Fruit fly (Drosophila melanogaster): ENCODE results near the gene CG42500.

CG42500 gene

dm6 chr3R:14152550-14152949 is at the start of gene CG42500:
Gene CG42500, minus strand, starts transcription at chr3R:14152650.
- TF ChIP-seq Snoo (tag; optimal IDR thresholded peaks at IDR 0.05): no peak
- TF ChIP-seq D1 (tag; optimal IDR thresholded peaks at IDR 0.05): no peak
- no peak for TF ChIP-seq CG12605 (GFP tag; IDR thresholded peaks at IDR 0.05)
- TF ChIP-seq CG10348 (GFP tag; IDR thresholded peaks at IDR 0.05): no peak
- no peak for TF ChIP-seq CG4496 (GFP tag; IDR thresholded peaks at IDR 0.05)
- TF ChIP-seq CG17806 (tag; optimal IDR thresholded peaks at IDR 0.05): no peak
- TF ChIP-seq gl (tag; optimal IDR thresholded peaks at IDR 0.05): no peak
- no peak for TF ChIP-seq CG13204 (GFP tag; optimal IDR thresholded peaks at IDR 0.05)
- TF ChIP-seq CG9948 (tag; optimal IDR thresholded peaks at IDR 0.05): no peak
- TF ChIP-seq CG34367 (tag; optimal IDR thresholded peaks at IDR 0.05): no peak
- TF ChIP-seq CG8159 (tag; optimal IDR thresholded peaks at IDR 0.05): no peak
- TF ChIP-seq Pif1A (GFP tag; optimal IDR thresholded peaks at IDR 0.05): no peak
- no peak for TF ChIP-seq CG32121 (GFP tag; IDR thresholded peaks at IDR 0.05)
- no peak for TF ChIP-seq fd96Ca (GFP tag; IDR thresholded peaks at IDR 0.05)
- no peak for TF ChIP-seq CG14655 (GFP tag; optimal IDR thresholded peaks at IDR 0.05)
- TF ChIP-seq EcR (GFP tag; optimal IDR thresholded peaks at IDR 0.05): no peak

DNA sequence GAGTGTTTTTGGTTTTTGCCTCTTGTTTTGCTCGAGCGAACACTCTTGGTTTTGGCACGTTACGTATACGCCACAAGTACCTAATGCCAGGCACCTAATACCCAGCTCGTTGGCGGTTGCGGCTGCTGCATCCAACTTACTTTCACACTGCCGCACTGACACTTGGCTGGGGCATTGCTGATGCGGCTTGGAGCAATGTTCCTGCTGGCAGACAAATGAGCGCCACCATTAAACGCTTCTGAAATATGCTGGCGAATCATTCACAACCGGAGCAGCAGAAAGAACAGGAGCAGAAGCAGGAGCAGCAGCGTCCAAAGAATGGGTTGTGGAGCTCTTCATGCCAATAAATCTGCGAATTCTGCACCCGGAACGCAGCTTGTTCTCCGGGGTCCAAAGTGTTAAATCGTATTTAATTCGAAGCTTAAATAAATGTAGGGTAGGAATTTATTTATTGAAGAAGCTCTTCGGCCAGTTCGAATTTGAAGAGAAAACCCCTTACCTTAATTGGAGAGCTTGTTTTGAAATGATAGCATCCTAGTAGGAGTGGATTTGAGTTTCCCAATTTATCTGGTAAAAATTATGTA is 9.8 kb upstream of the CG42500 start, which contains the start of gene CG3199:
Gene CG3199, plus strand, starts transcription at position 534 of the 584 bp plus-strand sequence.
- TF ChIP-seq Pif1A (GFP tag; optimal IDR thresholded peaks at IDR 0.05) (no peak), CG32121 (GFP tag; IDR thresholded peaks at IDR 0.05) (no peak), CG12605 (GFP tag; IDR thresholded peaks at IDR 0.05) (no peak), CG9948 (tag; optimal IDR thresholded peaks at IDR 0.05) (no peak), CG4496 (GFP tag; IDR thresholded peaks at IDR 0.05) (no peak), CG14655 (GFP tag; optimal IDR thresholded peaks at IDR 0.05) (no peak), CG13204 (GFP tag; optimal IDR thresholded peaks at IDR 0.05) (no peak), Ets98B (GFP tag; IDR thresholded peaks at IDR 0.05) (no peak), CG17806 (tag; optimal IDR thresholded peaks at IDR 0.05) (no peak), CG15710 (tag; optimal IDR thresholded peaks at IDR 0.05) (no peak), EcR (GFP tag; optimal IDR thresholded peaks at IDR 0.05) (no peak), CG10348 (GFP tag; IDR thresholded peaks at IDR 0.05) (no peak), gl (tag; optimal IDR thresholded peaks at IDR 0.05) (no peak), CG8159 (tag; optimal IDR thresholded peaks at IDR 0.05) (no peak), Snoo (tag; optimal IDR thresholded peaks at IDR 0.05) (no peak), D1 (tag; optimal IDR thresholded peaks at IDR 0.05) (no peak), fd96Ca (GFP tag; IDR thresholded peaks at IDR 0.05) (no peak), Pif1B (GFP tag; optimal IDR thresholded peaks at IDR 0.05) (no peak)

DNA sequence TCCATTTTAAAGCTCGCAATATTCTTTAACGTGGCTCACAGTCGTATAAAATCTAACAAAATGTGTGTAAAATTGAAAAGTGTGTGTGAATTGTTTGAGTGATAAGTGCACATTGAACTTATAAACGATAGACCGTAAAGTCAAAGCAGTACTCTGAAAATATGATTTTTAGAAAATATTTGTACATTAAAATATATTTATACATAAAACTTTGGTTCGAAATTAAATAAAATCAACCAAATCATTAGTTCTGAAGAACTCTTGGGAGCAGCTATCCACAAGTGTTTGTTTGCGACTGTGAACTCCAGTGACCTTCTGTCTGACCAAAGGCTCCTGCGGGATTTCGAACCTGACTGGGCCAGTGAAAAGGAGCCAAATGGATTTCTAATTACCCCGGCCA is 7.7 kb upstream of the CG42500 start, which contains the start of gene CG31327:
Gene CG31327, minus strand, starts transcription at position 101 of the 400 bp plus-strand sequence.
- TF ChIP-seq CG4496 (GFP tag; IDR thresholded peaks at IDR 0.05): no peak
- no peak for TF ChIP-seq CG12605 (GFP tag; IDR thresholded peaks at IDR 0.05)
- TF ChIP-seq CG10348 (GFP tag; IDR thresholded peaks at IDR 0.05): no peak
- TF ChIP-seq CG13204 (GFP tag; optimal IDR thresholded peaks at IDR 0.05): no peak
- TF ChIP-seq CG9948 (tag; optimal IDR thresholded peaks at IDR 0.05): no peak
- TF ChIP-seq Ets98B (GFP tag; IDR thresholded peaks at IDR 0.05): no peak
- no peak for TF ChIP-seq CG8159 (tag; optimal IDR thresholded peaks at IDR 0.05)
- TF ChIP-seq rn (GFP tag; IDR thresholded peaks at IDR 0.05): no peak

DNA sequence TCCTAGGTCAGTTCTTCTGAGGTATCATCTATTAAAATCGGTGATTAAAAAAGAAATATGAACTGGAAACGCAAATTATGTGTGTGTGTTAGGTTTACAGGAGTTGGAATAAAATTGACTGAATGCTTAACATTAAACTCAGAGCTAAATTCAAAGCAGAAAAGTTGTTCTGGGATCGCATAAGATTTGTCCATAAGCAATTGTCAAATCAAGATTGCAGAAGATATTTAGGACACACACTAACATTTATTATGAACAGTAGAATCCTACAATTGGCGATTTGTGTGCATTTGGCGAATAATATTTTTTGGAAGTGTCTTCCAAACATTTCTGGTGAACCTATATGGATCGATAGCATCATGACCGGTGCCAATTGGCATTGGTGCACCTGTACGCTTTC is 4.9 kb upstream of the CG42500 start, which contains the start of gene CG31533:
Gene CG31533, minus strand, starts transcription at position 101 of the 400 bp plus-strand sequence.
- no peak for TF ChIP-seq CG14655 (GFP tag; optimal IDR thresholded peaks at IDR 0.05)
- TF ChIP-seq Ets98B (GFP tag; IDR thresholded peaks at IDR 0.05): no peak
- TF ChIP-seq CG8159 (tag; optimal IDR thresholded peaks at IDR 0.05): no peak
- TF ChIP-seq gl (tag; optimal IDR thresholded peaks at IDR 0.05): no peak
- TF ChIP-seq EcR (GFP tag; optimal IDR thresholded peaks at IDR 0.05): no peak
- no peak for TF ChIP-seq CG4496 (GFP tag; IDR thresholded peaks at IDR 0.05)

DNA sequence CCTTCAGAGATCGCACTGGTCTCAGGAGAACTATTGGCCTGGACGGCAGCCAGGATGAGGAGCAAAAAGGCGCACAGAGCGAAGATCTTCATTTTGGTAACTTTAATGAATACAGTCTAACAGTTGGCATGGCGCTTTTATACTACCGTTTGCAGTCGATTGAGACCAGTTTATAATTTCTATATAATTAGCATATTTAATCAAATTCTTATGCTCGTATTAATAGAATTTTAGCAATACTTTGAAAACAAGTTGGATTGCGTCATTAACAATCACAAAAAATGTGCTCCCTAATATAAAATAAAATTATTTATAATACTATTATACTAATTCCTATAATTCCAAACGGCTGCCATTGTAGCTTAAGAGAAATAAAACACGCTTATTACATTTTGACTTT is 1.9 kb upstream of the CG42500 start, which contains the start of gene CG44215:
Gene CG44215, minus strand, starts transcription at position 101 of the 400 bp plus-strand sequence.
- no peak for TF ChIP-seq CG14655 (GFP tag; optimal IDR thresholded peaks at IDR 0.05)
- no peak for TF ChIP-seq CG34367 (tag; optimal IDR thresholded peaks at IDR 0.05)
- TF ChIP-seq fd96Ca (GFP tag; IDR thresholded peaks at IDR 0.05): no peak
- TF ChIP-seq CG9948 (tag; optimal IDR thresholded peaks at IDR 0.05): no peak
- TF ChIP-seq CG15710 (tag; optimal IDR thresholded peaks at IDR 0.05): no peak
- no peak for TF ChIP-seq CG12605 (GFP tag; IDR thresholded peaks at IDR 0.05)
- no peak for TF ChIP-seq Ets98B (GFP tag; IDR thresholded peaks at IDR 0.05)

dm6 chr3R:14153729-14154128 is 1.3 kb upstream of the CG42500 start, which contains the start of gene Recs1:
Gene Recs1, minus strand, starts transcription at chr3R:14153829.
- no peak for TF ChIP-seq CG34367 (tag; optimal IDR thresholded peaks at IDR 0.05)
- TF ChIP-seq CG13204 (GFP tag; optimal IDR thresholded peaks at IDR 0.05): no peak
- TF ChIP-seq Snoo (tag; optimal IDR thresholded peaks at IDR 0.05): no peak
- TF ChIP-seq CG10348 (GFP tag; IDR thresholded peaks at IDR 0.05): no peak
- no peak for TF ChIP-seq CG8301 (tag; optimal IDR thresholded peaks at IDR 0.05)
- no peak for TF ChIP-seq Ets98B (GFP tag; IDR thresholded peaks at IDR 0.05)
- no peak for TF ChIP-seq gl (tag; optimal IDR thresholded peaks at IDR 0.05)
- no peak for TF ChIP-seq CG14655 (GFP tag; optimal IDR thresholded peaks at IDR 0.05)

dm6 chr3R:14151840-14152239 is 610 bp downstream of the CG42500 start, which contains the start of gene CG14355:
Gene CG14355, minus strand, starts transcription at chr3R:14151940.
- no peak for TF ChIP-seq fd96Ca (GFP tag; IDR thresholded peaks at IDR 0.05)
- TF ChIP-seq gl (tag; optimal IDR thresholded peaks at IDR 0.05): no peak
- no peak for TF ChIP-seq Ets98B (GFP tag; IDR thresholded peaks at IDR 0.05)
- no peak for TF ChIP-seq CG9948 (tag; optimal IDR thresholded peaks at IDR 0.05)
- no peak for TF ChIP-seq Pif1A (GFP tag; optimal IDR thresholded peaks at IDR 0.05)
- TF ChIP-seq CG15710 (tag; optimal IDR thresholded peaks at IDR 0.05): no peak
- TF ChIP-seq CG32121 (GFP tag; IDR thresholded peaks at IDR 0.05): no peak
- TF ChIP-seq CG34367 (tag; optimal IDR thresholded peaks at IDR 0.05): no peak
- TF ChIP-seq EcR (GFP tag; optimal IDR thresholded peaks at IDR 0.05): no peak
